Fruit fly (Drosophila melanogaster): ENCODE results near the gene CG4658.

dm6 chr2L:9919949-9920348 lies 37.0 kb upstream of the CG4658 start, which contains the start of gene CG4594:
- TF ChIP-seq dsx (GFP tag; optimal IDR thresholded peaks at IDR 0.05; ENCODE audit: poor library complexity, severe bottlenecking) (no peak), Gug (GFP tag; IDR thresholded peaks at IDR 0.05) (no peak), cyc (GFP tag; optimal IDR thresholded peaks at IDR 0.05) (no peak), CG3919 (GFP tag; optimal IDR thresholded peaks at IDR 0.05) (no peak), ss (GFP tag; optimal IDR thresholded peaks at IDR 0.05) (no peak)
